Worm (Caenorhabditis elegans): ENCODE measurements around the gene F35B12.9.

- no peak for TF ChIP-seq nhr-28 (tag; optimal IDR thresholded peaks at IDR 0.05)
- peak; percentile 17 for TF ChIP-seq pqm-1 (tag; optimal IDR thresholded peaks at IDR 0.05)
- peak; percentile 59 for TF ChIP-seq nhr-25 (tag; optimal IDR thresholded peaks at IDR 0.05)
- no peak for TF ChIP-seq elt-3 (tag; optimal IDR thresholded peaks at IDR 0.05)
- TF ChIP-seq nfya-1 (tag; optimal IDR thresholded peaks at IDR 0.05; ENCODE audit: insufficient read depth), result peak; percentile 81
- TF ChIP-seq ceh-16 (tag; optimal IDR thresholded peaks at IDR 0.05), result no peak
- TF ChIP-seq lin-39 (tag; optimal IDR thresholded peaks at IDR 0.05), result peak; percentile 87
- TF ChIP-seq R02D3.7 (tag; optimal IDR thresholded peaks at IDR 0.05), result no peak
- no peak for TF ChIP-seq nhr-11 (tag; optimal IDR thresholded peaks at IDR 0.05)
- no peak for TF ChIP-seq ZK546.5 (tag; optimal IDR thresholded peaks at IDR 0.05)
- TF ChIP-seq unc-62 (GFP tag; optimal IDR thresholded peaks at IDR 0.05), result no peak
Measured at ce11 chrV:11644166-11644565, 43.2 kb downstream of the F35B12.9 start, which contains the start of gene bir-1.
